Worm (Caenorhabditis elegans) whole organism, young adult: ENCODE results near the gene W02D7.12.

Source experiments
- Y56A3A.18 ChIP-seq: fragments of 200-800 bp; sonication (Bioruptor generic); IDR thresholded peaks from 2 replicates; pipeline ENCODE4 v1.3.6; 2022; ENCODE audit warnings: missing genetic modification reagents, missing genetic modification characterization, missing compliant biosample characterization
- Y67H2A.10 ChIP-seq: fragments of 200-800 bp; sonication (Bioruptor generic); conservative IDR thresholded peaks from 2 replicates; pipeline ENCODE4 v1.3.6; 2022; ENCODE audit warnings: missing genetic modification reagents, missing genetic modification characterization, missing compliant biosample characterization
- bed-1 ChIP-seq: fragments of 200-800 bp; sonication (Bioruptor generic); IDR thresholded peaks from 2 replicates; pipeline ENCODE4 v1.3.6; 2022; ENCODE audit warnings: missing genetic modification reagents, missing genetic modification characterization, missing compliant biosample characterization
- ceh-100 ChIP-seq: fragments of 200-800 bp; sonication (Bioruptor generic); IDR thresholded peaks from 2 replicates; pipeline ENCODE4 v1.3.6; 2022; ENCODE audit warnings: missing genetic modification reagents, missing genetic modification characterization, missing compliant biosample characterization
- fkh-3 ChIP-seq: sonication (generic microtip); optimal IDR thresholded peaks from 2 replicates; lab custom pipeline; 2016; ENCODE audit warnings: mild to moderate bottlenecking, missing genetic modification characterization, missing compliant biosample characterization
- lin-35 ChIP-seq, 3 experiments: fragments of 150-350 bp in 2 of 3; sonication (generic microtip) in 1 of 3; optimal IDR thresholded peaks; 2 replicates each; lab custom pipeline; 2014 to 2018; ENCODE audit warnings: missing biosample characterization in 3 of 3, missing genetic modification characterization in 3 of 3, missing genetic modification reagents in 3 of 3
- nhr-27 ChIP-seq: fragments of 200-800 bp; sonication (Bioruptor generic); optimal IDR thresholded peaks from 2 replicates; lab custom pipeline; 2018; ENCODE audit warnings: mild to moderate bottlenecking, missing genetic modification characterization, moderate library complexity, missing compliant biosample characterization
- nhr-90 ChIP-seq: sonication (generic microtip); optimal IDR thresholded peaks from 2 replicates; lab custom pipeline; 2016; ENCODE audit warnings: missing genotype, mild to moderate bottlenecking, missing genetic modification characterization, missing compliant biosample characterization
- sdz-38 ChIP-seq: sonication (generic microtip); optimal IDR thresholded peaks from 2 replicates; lab custom pipeline; 2016; ENCODE audit warnings: missing genotype, missing genetic modification characterization, missing compliant biosample characterization
- unc-130 ChIP-seq: sonication (generic microtip); optimal IDR thresholded peaks from 2 replicates; lab custom pipeline; 2016; ENCODE audit warnings: missing genetic modification reagents, missing genetic modification characterization, missing compliant biosample characterization
- xnd-1 ChIP-seq: sonication (generic microtip); optimal IDR thresholded peaks from 2 replicates; lab custom pipeline; 2016; ENCODE audit warnings: missing genotype, missing genetic modification reagents, missing genetic modification characterization, missing compliant biosample characterization
- ztf-18 ChIP-seq: sonication (generic microtip); optimal IDR thresholded peaks from 2 replicates; lab custom pipeline; 2016; ENCODE audit warnings: missing genotype, mild to moderate bottlenecking, missing genetic modification characterization, missing compliant biosample characterization

ce11 chrV:8334360-8334759 is 23.1 kb downstream of the W02D7.12 start, which contains the start of gene tmd-2:
- TF ChIP-seq sdz-38 (tag; lab: Kevin White, UChicago), result no peak
- no peak for TF ChIP-seq bed-1 (GFP tag; lab: Robert Waterston, UW)
- TF ChIP-seq nhr-90 (tag; lab: Kevin White, UChicago), result no peak
- TF ChIP-seq unc-130 (GFP tag; lab: Kevin White, UChicago), result no peak
- no peak for TF ChIP-seq fkh-3 (tag; lab: Kevin White, UChicago)
- no peak for TF ChIP-seq xnd-1 (tag; lab: Kevin White, UChicago)
- TF ChIP-seq ztf-18 (tag; lab: Kevin White, UChicago), result no peak
- no peak for TF ChIP-seq Y67H2A.10 (GFP tag; lab: Robert Waterston, UW)
- TF ChIP-seq ceh-100 (GFP tag; lab: Robert Waterston, UW), result no peak
- TF ChIP-seq nhr-27 (tag; lab: Kevin White, UChicago), result no peak
- TF ChIP-seq lin-35 (GFP tag; optimal IDR thresholded peaks at IDR 0.05; lab: Kevin White, UChicago), result no peak
- TF ChIP-seq Y56A3A.18 (GFP tag; lab: Robert Waterston, UW), result no peak
